Worm (Caenorhabditis elegans): ENCODE data around the gene hot-9.
"Not testable (repeated sequence)": the region's sequence is repeated elsewhere in the genome, so short reads cannot be mapped to it uniquely, and the experiment has no call there.

DNA sequence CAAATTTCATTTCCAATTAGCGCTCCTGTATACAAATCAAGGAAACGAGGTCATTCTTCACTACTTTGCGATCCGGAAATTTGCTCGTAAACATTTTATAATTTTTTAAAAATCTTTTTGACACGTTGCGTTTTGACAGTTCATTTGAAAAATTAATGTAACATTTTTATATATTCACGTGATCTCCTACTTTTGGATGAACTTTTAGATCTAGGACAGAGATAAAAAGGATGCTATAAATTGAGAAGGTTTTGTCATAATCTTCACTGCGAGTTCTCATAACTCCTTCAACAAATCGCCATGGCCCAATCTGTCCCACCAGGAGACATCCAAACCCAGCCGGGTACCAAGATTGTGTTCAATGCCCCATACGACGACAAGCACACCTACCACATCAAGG lies 17.0 kb upstream of the hot-9 start, which contains the start of gene msp-57:
- not testable (repeated sequence) for TF ChIP-seq M03D4.4 (tag; optimal IDR thresholded peaks at IDR 0.05); ces-1 (GFP tag; optimal IDR thresholded peaks at IDR 0.05); hlh-1 (tag; optimal IDR thresholded peaks at IDR 0.05); nhr-12 (tag; optimal IDR thresholded peaks at IDR 0.05); nhr-237 (tag; optimal IDR thresholded peaks at IDR 0.05); pha-4 (tag; optimal IDR thresholded peaks at IDR 0.05); blmp-1 (tag; optimal IDR thresholded peaks at IDR 0.05); elt-3 (tag; optimal IDR thresholded peaks at IDR 0.05)
